Worm (Caenorhabditis elegans): Measurements from ENCODE around the gene sas-6.

The sas-6 gene

DNA sequence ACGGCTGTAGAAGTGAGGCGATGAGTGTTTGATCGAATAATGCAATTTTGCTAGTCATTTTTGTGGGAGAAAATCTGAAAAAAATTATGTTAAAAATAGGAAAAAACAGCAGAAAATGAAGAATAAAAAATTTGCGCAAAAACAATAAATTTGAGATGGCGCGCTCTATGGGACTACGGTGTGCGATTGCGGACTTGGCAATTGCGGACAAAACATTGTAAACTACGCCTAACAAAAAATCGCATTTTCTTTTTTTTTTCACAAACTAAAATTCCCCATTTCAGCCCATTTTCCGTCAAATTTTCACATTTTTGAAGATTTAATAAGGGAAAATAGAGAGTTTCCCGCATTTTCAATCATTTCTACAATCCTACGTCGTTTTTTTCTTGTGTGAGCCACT, at the start of gene sas-6, which contains the start of gene Y45F10D.7:
Gene sas-6, minus strand, starts transcription at position 80 of the 400 bp plus-strand sequence.
Gene Y45F10D.7, plus strand, starts transcription at position 256 of the 400 bp plus-strand sequence.
- no peak for TF ChIP-seq unc-62 (GFP tag; optimal IDR thresholded peaks at IDR 0.05)

DNA sequence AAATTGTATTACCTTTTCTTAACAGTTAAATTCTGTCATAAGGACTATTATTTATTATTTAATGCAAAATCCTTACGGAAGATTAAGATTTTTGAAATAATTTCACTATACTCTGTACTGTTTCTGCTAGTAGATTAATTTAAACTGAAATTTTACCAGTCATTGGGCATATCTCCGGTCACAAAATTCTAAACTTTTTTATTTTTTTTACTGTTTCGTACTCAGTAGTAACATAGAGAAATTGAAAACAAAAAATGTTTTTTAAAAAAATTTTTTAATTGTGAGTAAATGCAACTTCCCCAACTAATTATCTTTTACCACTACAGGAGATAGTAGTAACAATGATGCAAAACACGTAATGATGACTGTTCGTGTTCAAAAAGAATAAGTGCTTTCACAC, 49.8 kb upstream of the sas-6 start:
- TF ChIP-seq unc-62 (GFP tag; optimal IDR thresholded peaks at IDR 0.05): no peak

DNA sequence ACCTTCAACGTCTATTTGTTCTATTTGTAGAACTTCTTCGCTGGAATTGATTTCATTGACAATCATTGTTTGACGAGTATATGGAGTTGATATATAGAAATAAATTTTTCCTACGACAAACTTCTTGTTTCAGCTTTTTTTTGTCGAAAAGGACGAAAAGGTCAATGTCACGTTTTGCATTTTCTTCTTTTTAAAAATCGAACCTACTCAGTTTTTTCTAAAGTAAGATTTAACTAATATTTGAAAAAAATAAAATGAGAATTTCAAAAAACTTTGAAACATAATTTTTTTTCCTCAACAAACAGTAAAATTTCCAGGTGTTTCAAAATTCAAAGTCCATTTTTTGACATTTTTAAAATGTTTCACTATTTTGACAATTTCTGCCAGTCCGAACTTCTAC, 47.8 kb upstream of the sas-6 start, which contains the start of gene H08M01.1:
Gene H08M01.1, minus strand, starts transcription at position 101 of the 400 bp plus-strand sequence.
- TF ChIP-seq unc-62 (GFP tag; optimal IDR thresholded peaks at IDR 0.05): no peak

DNA sequence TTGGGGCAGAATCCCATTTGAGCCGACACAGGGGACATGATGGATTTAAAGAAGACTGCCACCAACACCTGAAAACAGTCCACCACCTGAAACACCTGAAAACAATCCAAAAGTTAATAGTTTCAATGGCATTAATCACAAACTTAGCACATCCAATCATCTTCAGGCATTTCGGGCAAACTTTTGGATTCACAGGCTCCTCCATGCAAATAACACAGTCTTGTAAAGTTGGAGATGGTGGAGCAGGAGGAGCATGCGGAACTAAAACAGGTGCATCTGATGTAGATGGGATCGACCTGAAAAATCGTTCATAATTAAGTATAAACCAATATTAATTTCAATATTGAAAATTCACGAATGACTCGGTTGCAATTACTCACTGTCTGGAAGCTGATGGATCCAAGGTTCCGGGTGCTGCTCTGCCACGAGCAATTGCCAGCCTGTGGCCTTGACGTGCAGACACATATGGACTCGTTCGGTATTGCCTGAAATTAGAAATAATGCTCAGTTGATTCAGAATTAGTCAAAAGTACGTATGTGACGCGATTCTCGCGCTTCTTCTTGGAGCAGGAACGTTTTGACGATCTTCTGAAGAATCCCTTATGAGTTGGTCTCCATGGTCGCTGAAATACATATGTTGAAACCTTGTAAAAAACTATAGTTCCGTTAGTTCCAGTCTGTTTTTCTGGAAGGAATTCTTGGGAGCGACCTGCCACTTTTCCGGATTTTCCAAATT, 46.0 kb upstream of the sas-6 start:
- TF ChIP-seq unc-62 (GFP tag; optimal IDR thresholded peaks at IDR 0.05): no peak

DNA sequence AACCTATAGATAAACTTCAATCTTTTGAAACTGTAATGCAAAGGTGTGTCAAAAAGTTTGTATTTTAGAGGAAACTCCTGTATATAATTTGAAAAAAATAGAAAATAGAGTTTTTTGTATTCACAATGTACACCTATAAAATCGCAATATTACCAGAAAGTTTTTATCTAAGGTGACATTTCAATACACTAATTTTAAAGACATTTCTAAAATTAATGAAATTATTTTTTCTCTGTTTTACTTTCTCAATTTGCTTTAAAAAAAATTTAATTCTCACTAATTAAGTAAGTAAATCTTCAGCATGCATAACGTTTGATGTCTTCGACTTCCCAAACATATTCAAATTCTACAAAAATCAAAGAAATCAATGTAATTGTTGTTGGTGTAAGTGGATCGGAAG, 39.1 kb upstream of the sas-6 start, which contains the start of gene rga-5:
Gene rga-5, plus strand, starts transcription at position 301 of the 400 bp plus-strand sequence.
- no peak for TF ChIP-seq unc-62 (GFP tag; optimal IDR thresholded peaks at IDR 0.05)

DNA sequence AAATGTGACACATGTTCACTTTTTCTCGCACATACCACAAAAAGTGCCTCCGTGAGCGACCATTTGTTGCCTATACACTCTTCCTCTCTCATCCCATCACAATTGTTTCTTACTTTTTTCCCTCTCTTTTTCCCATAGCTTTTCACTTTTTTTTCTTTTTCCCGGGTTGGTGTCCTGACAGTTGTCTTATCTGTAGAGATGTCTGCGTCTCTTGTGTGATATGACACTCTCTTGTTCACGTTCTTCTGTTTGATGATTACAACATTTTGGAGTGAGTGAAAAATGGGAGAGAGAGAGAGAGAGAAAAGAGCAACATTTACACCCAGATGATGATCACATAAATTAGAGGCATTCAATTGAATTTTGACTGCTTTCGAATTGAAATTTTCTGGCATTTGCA, 37.8 kb upstream of the sas-6 start:
- no peak for TF ChIP-seq unc-62 (GFP tag; optimal IDR thresholded peaks at IDR 0.05)

DNA sequence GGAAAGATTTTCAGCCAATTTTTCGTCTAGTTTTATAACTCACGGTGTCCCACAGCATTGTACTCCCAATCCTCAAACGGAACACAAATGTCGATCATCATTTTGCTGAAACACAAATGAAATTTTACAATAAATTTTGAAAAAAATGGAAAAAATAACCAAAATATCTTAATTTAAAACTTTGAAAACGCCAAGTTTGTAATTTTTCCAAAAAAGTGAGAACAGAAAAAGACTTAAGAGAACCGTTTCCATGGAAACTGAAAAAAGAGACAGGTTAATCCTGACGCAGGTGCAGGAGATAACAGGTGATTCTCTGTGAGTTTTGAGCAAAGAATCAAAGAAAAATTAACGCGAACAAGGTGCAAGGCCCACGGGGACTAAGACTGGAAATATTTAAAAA, 32.3 kb upstream of the sas-6 start, which contains the start of gene Y45F10D.15:
Gene Y45F10D.15, minus strand, starts transcription at position 101 of the 400 bp plus-strand sequence.
- TF ChIP-seq unc-62 (GFP tag; optimal IDR thresholded peaks at IDR 0.05): no peak

DNA sequence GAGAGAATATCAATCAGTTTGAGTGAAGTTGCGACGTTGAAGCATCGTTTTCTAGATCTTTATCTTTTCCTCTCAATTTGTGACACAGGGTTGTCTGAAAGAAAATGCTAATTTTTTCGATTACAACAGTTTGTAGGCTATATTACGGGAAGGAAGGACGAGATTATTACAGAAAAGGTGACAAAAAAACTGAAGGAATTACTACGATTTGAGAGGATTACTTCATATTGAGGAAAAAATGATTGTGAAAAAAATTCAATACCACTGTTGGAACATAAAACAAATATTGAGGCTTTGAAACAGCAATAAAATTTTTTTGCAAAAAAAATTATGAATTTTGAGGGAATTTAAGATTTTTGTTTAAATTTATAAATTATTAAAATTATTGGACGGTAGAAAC, 19.2 kb upstream of the sas-6 start, which contains the start of gene Y45F10D.14:
Gene Y45F10D.14, minus strand, starts transcription at position 101 of the 400 bp plus-strand sequence.
- no peak for TF ChIP-seq unc-62 (GFP tag; optimal IDR thresholded peaks at IDR 0.05)

DNA sequence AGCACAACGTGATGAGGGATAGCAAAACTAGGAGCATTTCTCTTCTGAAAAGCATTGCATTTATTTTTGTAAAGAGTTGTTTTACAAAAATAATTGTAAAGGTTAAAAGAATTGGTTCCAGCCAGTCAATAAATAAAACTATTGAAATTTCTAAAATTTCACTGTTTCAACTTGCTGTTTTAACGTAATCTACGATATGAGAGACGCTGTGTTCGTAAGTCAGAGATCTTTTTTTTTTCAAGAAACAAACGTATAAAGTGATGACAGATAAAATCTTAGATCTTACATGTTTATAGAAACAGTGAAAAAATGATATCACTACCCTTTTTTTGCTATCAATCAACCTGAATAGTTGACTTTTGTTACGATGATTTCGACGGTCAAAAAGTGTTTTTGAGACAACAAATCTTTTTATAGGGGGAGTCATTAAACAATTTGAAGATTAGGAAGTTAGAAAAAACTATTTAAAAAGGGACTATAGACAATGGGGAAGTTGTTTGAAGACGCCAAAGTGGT, 9.4 kb upstream of the sas-6 start, which contains the start of gene Y45F10D.6:
Gene Y45F10D.6, minus strand, starts transcription at position 51 of the 516 bp plus-strand sequence.
- no peak for TF ChIP-seq unc-62 (GFP tag; optimal IDR thresholded peaks at IDR 0.05)

DNA sequence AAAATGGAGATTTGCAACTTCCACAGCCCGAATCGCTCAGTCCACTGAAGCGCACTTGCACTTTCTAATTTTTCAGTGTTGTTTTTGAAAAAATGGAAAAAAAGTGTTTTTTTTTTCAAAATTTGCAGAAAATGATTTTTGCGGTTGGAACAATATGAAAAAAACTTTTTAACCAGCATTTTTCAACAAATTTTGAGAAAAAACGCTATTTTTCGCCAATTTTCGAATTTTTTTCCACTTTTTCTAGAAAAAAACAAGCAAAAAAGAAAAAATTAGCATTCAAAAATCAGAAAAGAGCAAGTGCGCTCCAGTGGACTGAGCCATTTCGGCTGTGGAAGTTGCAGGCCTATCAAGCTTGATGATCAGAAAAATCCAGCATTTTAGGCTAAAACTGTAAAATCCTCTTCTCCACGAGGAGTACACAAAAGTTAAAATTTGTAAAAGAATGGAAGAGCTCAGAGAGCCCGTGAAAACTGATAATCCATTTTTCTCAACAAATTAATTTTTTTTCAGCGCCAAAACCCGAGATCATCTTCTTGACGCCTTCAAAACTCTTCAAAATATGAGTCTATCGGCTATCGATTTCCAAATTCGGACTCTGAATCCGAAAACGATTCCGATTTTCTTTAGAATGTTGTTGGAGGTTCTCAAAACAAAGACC, 6.8 kb upstream of the sas-6 start:
- TF ChIP-seq unc-62 (GFP tag; optimal IDR thresholded peaks at IDR 0.05): no peak

DNA sequence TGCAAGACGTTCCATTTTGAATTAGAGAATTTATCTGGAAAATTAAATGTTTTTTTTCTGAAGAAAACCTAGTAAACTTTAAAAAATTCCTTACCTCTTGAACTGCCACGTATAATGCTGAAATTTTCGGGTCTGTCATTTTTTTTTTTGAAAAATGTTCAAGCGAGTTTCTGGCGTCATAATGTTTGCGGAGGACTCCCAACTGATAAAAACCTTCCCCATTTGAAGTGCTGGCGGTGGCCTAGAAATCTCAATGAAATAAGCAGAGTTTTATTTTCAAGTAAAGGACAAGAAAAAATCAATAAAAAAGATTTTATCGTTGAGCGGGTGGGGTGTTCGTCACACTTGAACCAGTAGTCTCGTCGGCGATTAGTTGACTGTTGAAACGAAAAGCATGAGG, 1.8 kb downstream of the sas-6 start, which contains the start of gene icap-1:
Gene icap-1, minus strand, starts transcription at position 272 of the 400 bp plus-strand sequence.
- TF ChIP-seq unc-62 (GFP tag; optimal IDR thresholded peaks at IDR 0.05): no peak

DNA sequence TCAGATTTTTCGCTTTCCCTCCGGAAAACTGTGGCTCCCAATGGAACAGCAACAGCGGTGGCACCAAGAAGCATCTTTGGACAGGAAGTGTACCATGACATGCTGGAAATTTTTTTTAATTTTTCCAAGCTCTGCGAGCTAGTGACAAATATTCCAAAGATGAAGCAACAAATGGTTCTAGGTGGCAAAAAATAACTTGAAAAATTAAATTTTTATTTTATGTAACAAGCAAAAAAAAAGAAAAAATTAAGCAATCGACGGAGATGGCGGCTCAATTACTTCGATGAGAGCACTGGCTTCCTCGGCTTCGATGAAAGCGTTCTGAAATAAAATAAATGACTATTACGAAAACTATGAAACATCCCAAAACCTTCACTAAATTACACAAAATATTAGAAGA, 3.0 kb downstream of the sas-6 start, which contains the start of gene lact-9:
Gene lact-9, minus strand, starts transcription at position 101 of the 400 bp plus-strand sequence.
- no peak for TF ChIP-seq unc-62 (GFP tag; optimal IDR thresholded peaks at IDR 0.05)

DNA sequence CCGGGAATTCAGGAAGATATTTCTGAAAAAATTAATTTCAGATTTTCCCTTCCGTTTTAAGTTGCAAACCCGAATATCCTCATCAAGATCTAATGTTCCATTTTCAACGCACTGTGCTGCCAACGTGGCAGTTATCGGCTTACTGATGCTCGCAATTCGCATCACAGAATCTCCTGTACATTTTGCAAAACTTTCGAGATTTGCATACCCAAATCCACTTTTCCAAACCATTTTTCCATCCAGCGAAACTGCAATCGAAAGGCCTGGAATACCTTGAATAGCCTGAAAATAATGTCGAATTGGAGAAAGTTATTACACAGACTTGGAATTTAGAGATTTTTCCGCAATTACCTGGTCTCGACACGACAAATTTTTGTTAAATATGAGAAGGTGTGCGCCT, 3.8 kb downstream of the sas-6 start:
- no peak for TF ChIP-seq unc-62 (GFP tag; optimal IDR thresholded peaks at IDR 0.05)

DNA sequence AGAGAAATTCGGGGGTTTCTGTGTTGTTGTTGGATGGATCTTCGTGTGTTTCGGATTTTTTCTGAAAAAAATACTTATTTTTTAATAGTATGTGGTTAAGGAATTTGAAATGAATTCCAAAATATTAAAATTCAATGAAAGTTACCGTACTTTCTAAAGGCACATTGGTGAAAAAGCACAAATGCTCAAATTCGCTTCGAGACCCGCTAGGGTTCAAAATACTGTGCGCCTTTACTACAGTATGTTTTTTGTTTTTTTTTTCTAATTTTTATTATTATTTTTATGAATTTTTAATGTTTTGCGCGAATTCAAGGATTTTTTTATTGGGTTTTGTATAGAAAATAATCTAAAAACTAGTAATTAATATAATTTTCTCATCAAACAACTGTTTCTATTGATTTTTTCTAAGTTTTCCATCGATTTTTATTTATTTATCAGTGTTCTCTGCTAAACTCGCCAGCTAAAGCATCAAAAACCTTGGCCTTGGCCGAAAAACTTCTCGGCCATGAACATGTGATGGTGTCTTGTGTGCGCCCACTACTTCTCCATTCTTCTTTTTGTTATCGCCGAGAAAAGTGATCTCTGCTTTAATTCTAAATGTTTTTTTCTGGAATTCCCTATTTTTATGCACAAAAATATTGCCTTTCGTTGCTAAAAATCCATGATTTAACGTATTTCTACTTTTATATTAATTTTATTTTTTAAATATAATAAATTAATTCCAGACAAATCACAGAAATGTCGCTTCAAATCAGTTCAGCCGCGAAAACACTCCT, 5.1 kb downstream of the sas-6 start, which contains the start of gene iscu-1:
Gene iscu-1, plus strand, starts transcription at position 726 of the 776 bp plus-strand sequence.
- TF ChIP-seq unc-62 (GFP tag; optimal IDR thresholded peaks at IDR 0.05): no peak

DNA sequence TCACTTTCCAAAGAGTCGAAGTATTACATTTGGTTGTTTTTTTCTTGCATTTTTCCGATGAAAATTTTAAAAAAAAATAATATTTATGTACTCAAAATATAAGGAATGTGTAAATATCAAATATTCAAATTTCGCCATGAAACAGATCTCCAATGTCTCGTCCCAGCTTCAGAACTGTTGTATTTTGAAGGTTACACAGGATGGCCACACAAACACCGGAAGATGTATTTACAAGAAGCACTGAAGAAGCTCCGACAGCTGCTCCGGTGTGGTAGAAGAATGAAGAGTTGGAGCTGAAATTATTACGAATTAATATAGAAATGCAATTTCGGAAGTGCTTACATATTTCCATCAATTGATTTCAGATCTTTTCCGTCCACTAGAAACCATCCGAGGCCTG, 6.2 kb downstream of the sas-6 start:
- TF ChIP-seq unc-62 (GFP tag; optimal IDR thresholded peaks at IDR 0.05): no peak

All from whole organism, dauer.